Fruit fly (Drosophila melanogaster) whole organism, embryonic: ENCODE measurements around the gene Hrb98DE.

Source experiments
- CG12299 ChIP-seq: fragments of 200-800 bp; sonication (Bioruptor generic); optimal IDR thresholded peaks from 2 replicates; lab custom pipeline; 2018; ENCODE audit warnings: missing biosample characterization, mild to moderate bottlenecking, missing genetic modification characterization
- CG18599 ChIP-seq: fragments of 200-800 bp; sonication (Bioruptor generic); optimal IDR thresholded peaks from 3 replicates; lab custom pipeline; 2017; ENCODE audit warnings: missing biosample characterization, missing genetic modification characterization, mild to moderate bottlenecking, moderate library complexity, missing genetic modification reagents
- CG8089 ChIP-seq: fragments of 200-800 bp; sonication (Bioruptor generic); optimal IDR thresholded peaks from 3 replicates; lab custom pipeline; 2016; ENCODE audit warnings: missing biosample characterization, missing genetic modification characterization
- CG8765 ChIP-seq: fragments of 200-800 bp; sonication (Bioruptor generic); IDR thresholded peaks from 2 replicates; pipeline ENCODE4 v1.3.6; 2022; ENCODE audit warnings: missing biosample characterization, missing genetic modification characterization
- CG9876 ChIP-seq: fragments of 200-800 bp; sonication (Bioruptor generic); optimal IDR thresholded peaks from 2 replicates; lab custom pipeline; 2016; ENCODE audit warnings: missing biosample characterization, missing genetic modification characterization
- Dip2 ChIP-seq: fragments of 200-800 bp; sonication (Bioruptor generic); IDR thresholded peaks from 2 replicates; pipeline ENCODE4 v1.3.6; 2022; ENCODE audit warnings: missing biosample characterization, missing genetic modification characterization
- ERR ChIP-seq: fragments of 200-800 bp; sonication (Bioruptor generic); optimal IDR thresholded peaks from 2 replicates; lab custom pipeline; 2016; ENCODE audit warnings: missing biosample characterization, missing genetic modification characterization
- sc ChIP-seq, 3 experiments: fragments of >200 bp in 2 of 3; fragments of 200-800 bp in 1 of 3; sonication (Bioruptor generic) in 1 of 3; optimal IDR thresholded peaks; 2 replicates in 2 of 3; 3 replicates in 1 of 3; lab custom pipeline; 2017; ENCODE audit warnings: mild to moderate bottlenecking in 1 of 3, missing biosample characterization in 1 of 3, missing genetic modification characterization in 1 of 3, missing genetic modification reagents in 1 of 3
- tx ChIP-seq: fragments of 200-800 bp; sonication (Bioruptor generic); optimal IDR thresholded peaks from 2 replicates; lab custom pipeline; 2016; ENCODE audit warnings: missing biosample characterization, missing genetic modification characterization

- TF ChIP-seq tx (GFP tag; lab: Kevin White, UChicago) (no peak), CG8765 (GFP tag; lab: Robert Waterston, UW) (no peak), ERR (GFP tag; lab: Kevin White, UChicago) (no peak), Dip2 (GFP tag; lab: Robert Waterston, UW) (no peak), CG9876 (GFP tag; lab: Kevin White, UChicago) (no peak), sc (optimal IDR thresholded peaks at IDR 0.05; lab: Kevin White, UChicago) (no peak), sc (GFP tag; optimal IDR thresholded peaks at IDR 0.05; lab: Kevin White, UChicago) (no peak), CG12299 (tag; lab: Kevin White, UChicago) (no peak), CG8089 (GFP tag; lab: Kevin White, UChicago) (no peak), CG18599 (GFP tag; lab: Kevin White, UChicago) (no peak)
Observed at dm6 chr3R:28555793-28556192, 43.8 kb upstream of the Hrb98DE start.
